Worm (Caenorhabditis elegans) whole organism, L3 larva: ENCODE measurements around the gene T22F3.11.

ENCODE experiments used
- ZK546.5 ChIP-seq: sonication (generic microtip); optimal IDR thresholded peaks from 2 replicates; lab custom pipeline; 2017; ENCODE audit warnings: missing biosample characterization, missing genetic modification characterization
- egl-27 ChIP-seq: sonication (generic microtip); optimal IDR thresholded peaks from 4 replicates; lab custom pipeline; 2017; ENCODE audit warnings: missing biosample characterization, missing genetic modification reagents, missing genetic modification characterization
- fkh-10 ChIP-seq: sonication (generic microtip); optimal IDR thresholded peaks from 2 replicates; lab custom pipeline; 2017; ENCODE audit warnings: missing biosample characterization, missing genetic modification reagents, missing genetic modification characterization
- hmg-11 ChIP-seq: sonication (generic microtip); optimal IDR thresholded peaks from 2 replicates; lab custom pipeline; 2016; ENCODE audit warnings: missing genetic modification characterization, missing compliant biosample characterization
- jun-1 ChIP-seq: fragments of 150-350 bp; optimal IDR thresholded peaks from 2 replicates; lab custom pipeline; 2014; ENCODE audit warnings: missing biosample characterization, missing genetic modification reagents, missing genetic modification characterization
- mml-1 ChIP-seq: fragments of 150-350 bp; sonication (generic microtip); optimal IDR thresholded peaks from 3 replicates; lab custom pipeline; 2014; ENCODE audit warnings: missing biosample characterization, missing genetic modification characterization
- nhr-77 ChIP-seq: fragments of 150-350 bp; optimal IDR thresholded peaks from 2 replicates; lab custom pipeline; 2014; ENCODE audit warnings: missing biosample characterization, missing genetic modification characterization
- pha-4 ChIP-seq: fragments of 150-350 bp; optimal IDR thresholded peaks from 2 replicates; lab custom pipeline; 2014; ENCODE audit warnings: missing biosample characterization, missing genetic modification reagents, missing genetic modification characterization
- snpc-4 ChIP-seq: fragments of 150-350 bp; optimal IDR thresholded peaks from 2 replicates; lab custom pipeline; 2014; ENCODE audit warnings: missing biosample characterization, missing genetic modification characterization
- tbx-2 ChIP-seq: sonication (generic microtip); optimal IDR thresholded peaks from 2 replicates; lab custom pipeline; 2016; ENCODE audit warnings: mild to moderate bottlenecking, missing genetic modification characterization, missing compliant biosample characterization
- unc-39 ChIP-seq: sonication (generic microtip); optimal IDR thresholded peaks from 4 replicates; lab custom pipeline; 2017; ENCODE audit warnings: missing biosample characterization, missing genetic modification characterization
- unc-62 ChIP-seq: fragments of 150-350 bp; sonication (generic microtip); optimal IDR thresholded peaks from 4 replicates; lab custom pipeline; 2014; ENCODE audit warnings: missing biosample characterization, missing genetic modification reagents, missing genetic modification characterization
- ztf-11 ChIP-seq: fragments of 150-350 bp; optimal IDR thresholded peaks from 2 replicates; lab custom pipeline; 2014; ENCODE audit warnings: missing biosample characterization, missing genetic modification characterization
- ztf-4 ChIP-seq: fragments of 150-350 bp; optimal IDR thresholded peaks from 2 replicates; lab custom pipeline; 2014; ENCODE audit warnings: missing biosample characterization, missing genetic modification characterization

DNA sequence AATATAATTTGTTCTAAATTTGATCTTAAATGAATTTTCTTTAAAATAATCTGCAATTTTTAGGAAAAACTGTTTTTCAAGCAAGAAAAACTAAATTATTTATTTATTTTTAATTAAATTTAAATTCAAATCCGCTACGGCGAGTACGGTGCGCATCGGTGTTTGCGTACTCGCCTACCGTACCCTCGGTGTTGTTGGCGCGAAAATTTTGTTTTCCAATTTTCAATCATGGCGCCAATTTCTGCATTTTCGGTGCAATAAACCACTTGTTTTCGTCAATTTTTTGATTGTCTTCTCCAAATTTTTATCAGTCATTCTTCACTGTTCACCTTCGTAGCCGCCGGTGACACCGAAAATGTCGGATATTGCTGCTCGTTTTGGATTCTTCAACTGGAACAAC lies 35.5 kb downstream of the T22F3.11 start, which contains the start of gene pygl-1:
- TF ChIP-seq jun-1 (tag; lab: Kevin White, UChicago) (no peak), nhr-77 (no peak), ztf-11 (tag; lab: Kevin White, UChicago) (no peak), hmg-11 (no peak), ztf-4 (tag; lab: Kevin White, UChicago) (no peak), ZK546.5 (tag; lab: Kevin White, UChicago) (no peak), snpc-4 (tag; lab: Kevin White, UChicago) (no peak), unc-62 (GFP tag; lab: Kevin White, UChicago) (no peak), fkh-10 (GFP tag; lab: Kevin White, UChicago) (no peak), tbx-2 (tag; lab: Kevin White, UChicago) (no peak), egl-27 (tag; lab: Kevin White, UChicago) (no peak), unc-39 (tag; lab: Kevin White, UChicago) (no peak), mml-1 (tag; lab: Kevin White, UChicago) (no peak), pha-4 (no peak)
